Worm (Caenorhabditis elegans) whole organism, L1 larva: ENCODE data around the gene lgc-18.
A peak's percentile ranks its signal among the peaks of the same experiment; 100 is the strongest.

Experiments used
- C04F5.9 ChIP-seq: sonication (generic microtip); optimal IDR thresholded peaks from 2 replicates; lab custom pipeline; 2016; ENCODE audit warnings: missing genetic modification characterization, missing compliant biosample characterization
- C16A3.4 ChIP-seq: fragments of 150-350 bp; optimal IDR thresholded peaks from 2 replicates; lab custom pipeline; 2014; ENCODE audit warnings: missing biosample characterization, missing genetic modification characterization
- aha-1 ChIP-seq: fragments of 150-350 bp; optimal IDR thresholded peaks from 2 replicates; lab custom pipeline; 2014; ENCODE audit warnings: missing biosample characterization, missing genetic modification characterization
- blmp-1 ChIP-seq: fragments of 150-350 bp; optimal IDR thresholded peaks from 2 replicates; lab custom pipeline; 2014; ENCODE audit warnings: missing biosample characterization, missing genetic modification characterization
- ceh-8 ChIP-seq: fragments of 200-800 bp; sonication (Bioruptor generic); optimal IDR thresholded peaks from 2 replicates; lab custom pipeline; 2018; ENCODE audit warnings: mild to moderate bottlenecking, missing genetic modification characterization, moderate library complexity, missing compliant biosample characterization
- ceh-90 ChIP-seq: sonication (generic microtip); optimal IDR thresholded peaks from 2 replicates; lab custom pipeline; 2016; ENCODE audit warnings: missing genetic modification characterization, missing compliant biosample characterization
- dpl-1 ChIP-seq, 3 experiments: fragments of 150-350 bp in 2 of 3; sonication (generic microtip) in 1 of 3; optimal IDR thresholded peaks; 2 replicates each; lab custom pipeline; 2014 to 2017; ENCODE audit warnings: missing biosample characterization in 3 of 3, missing genetic modification characterization in 3 of 3, missing genetic modification reagents in 3 of 3
- dsc-1 ChIP-seq: sonication (generic microtip); optimal IDR thresholded peaks from 2 replicates; lab custom pipeline; 2016; ENCODE audit warnings: mild to moderate bottlenecking, missing genetic modification characterization, missing compliant biosample characterization
- egl-13 ChIP-seq: sonication (generic microtip); optimal IDR thresholded peaks from 2 replicates; lab custom pipeline; 2016; ENCODE audit warnings: missing genotype, missing genetic modification reagents, missing genetic modification characterization, missing compliant biosample characterization
- ets-5 ChIP-seq: fragments of 200-800 bp; sonication (Bioruptor generic); IDR thresholded peaks from 2 replicates; pipeline ENCODE4 v1.3.6; 2022; ENCODE audit warnings: missing genetic modification characterization, missing compliant biosample characterization
- fkh-10 ChIP-seq: sonication (generic microtip); optimal IDR thresholded peaks from 2 replicates; lab custom pipeline; 2017; ENCODE audit warnings: missing biosample characterization, missing genetic modification reagents, missing genetic modification characterization
- fkh-4 ChIP-seq: sonication (generic microtip); optimal IDR thresholded peaks from 2 replicates; lab custom pipeline; 2016; ENCODE audit warnings: missing compliant biosample characterization, missing genetic modification characterization, borderline replicate concordance
- fkh-8 ChIP-seq: sonication (generic microtip); optimal IDR thresholded peaks from 2 replicates; lab custom pipeline; 2016; ENCODE audit warnings: mild to moderate bottlenecking, missing genetic modification characterization, missing compliant biosample characterization
- grh-1 ChIP-seq: fragments of 200-800 bp; sonication (Bioruptor generic); IDR thresholded peaks from 2 replicates; pipeline ENCODE4 v1.3.6; 2022; ENCODE audit warnings: missing genetic modification reagents, missing genetic modification characterization, missing compliant biosample characterization
- hlh-17 ChIP-seq: fragments of 200-800 bp; sonication (Bioruptor generic); optimal IDR thresholded peaks from 2 replicates; lab custom pipeline; 2018; ENCODE audit warnings: missing genetic modification characterization, mild to moderate bottlenecking, missing compliant biosample characterization, moderate library complexity, borderline replicate concordance
- hlh-4 ChIP-seq: sonication (generic microtip); optimal IDR thresholded peaks from 2 replicates; lab custom pipeline; 2016; ENCODE audit warnings: mild to moderate bottlenecking, missing genetic modification characterization, missing compliant biosample characterization
- hpl-2 ChIP-seq: fragments of 150-350 bp; optimal IDR thresholded peaks from 2 replicates; lab custom pipeline; 2014; ENCODE audit warnings: missing biosample characterization, missing genetic modification reagents, missing genetic modification characterization
- irx-1 ChIP-seq: sonication (generic microtip); optimal IDR thresholded peaks from 2 replicates; lab custom pipeline; 2016; ENCODE audit warnings: missing genetic modification characterization, missing compliant biosample characterization
- jun-1 ChIP-seq: fragments of 150-350 bp; optimal IDR thresholded peaks from 2 replicates; lab custom pipeline; 2014; ENCODE audit warnings: missing biosample characterization, missing genetic modification reagents, missing genetic modification characterization
- lin-15B ChIP-seq: fragments of 150-350 bp; sonication (generic microtip); optimal IDR thresholded peaks from 3 replicates; lab custom pipeline; 2014; ENCODE audit warnings: missing biosample characterization, missing genetic modification characterization
- lin-35 ChIP-seq, 2 experiments: fragments of 150-350 bp; optimal IDR thresholded peaks; 2 replicates each; lab custom pipeline; 2014; ENCODE audit warnings: missing biosample characterization in 2 of 2, missing genetic modification characterization in 2 of 2, missing genetic modification reagents in 2 of 2
- lir-3 ChIP-seq: sonication (generic microtip); optimal IDR thresholded peaks from 2 replicates; lab custom pipeline; 2016; ENCODE audit warnings: mild to moderate bottlenecking, missing genetic modification characterization, moderate library complexity, missing compliant biosample characterization; ENCODE audit not compliant: poor library complexity
- mab-9 ChIP-seq: fragments of 200-800 bp; sonication (Bioruptor generic); IDR thresholded peaks from 2 replicates; pipeline ENCODE4 v1.3.6; 2022; ENCODE audit warnings: missing genetic modification reagents, missing genetic modification characterization, missing compliant biosample characterization
- mdl-1 ChIP-seq, 2 experiments: fragments of 150-350 bp; optimal IDR thresholded peaks; 2 replicates each; lab custom pipeline; 2014 to 2017; ENCODE audit warnings: missing biosample characterization in 2 of 2, missing genetic modification characterization in 2 of 2, inconsistent platforms in 1 of 2
- mef-2 ChIP-seq: fragments of 150-350 bp; optimal IDR thresholded peaks from 2 replicates; lab custom pipeline; 2014; ENCODE audit warnings: missing biosample characterization, missing genetic modification characterization
- mep-1 ChIP-seq: fragments of 150-350 bp; optimal IDR thresholded peaks from 2 replicates; lab custom pipeline; 2014; ENCODE audit warnings: missing biosample characterization, missing genetic modification characterization
- nhr-11 ChIP-seq: fragments of 150-350 bp; optimal IDR thresholded peaks from 2 replicates; lab custom pipeline; 2014; ENCODE audit warnings: missing biosample characterization, missing genetic modification characterization
- nhr-19 ChIP-seq: fragments of 200-800 bp; sonication (Bioruptor generic); conservative IDR thresholded peaks from 2 replicates; pipeline ENCODE4 v1.3.6; 2022; ENCODE audit warnings: missing genetic modification characterization, missing compliant biosample characterization
- nhr-20 ChIP-seq: sonication (generic microtip); optimal IDR thresholded peaks from 2 replicates; lab custom pipeline; 2016; ENCODE audit warnings: mild to moderate bottlenecking, missing genetic modification characterization, missing compliant biosample characterization
- nhr-28 ChIP-seq: fragments of 150-350 bp; optimal IDR thresholded peaks from 2 replicates; lab custom pipeline; 2014; ENCODE audit warnings: missing biosample characterization, missing genetic modification characterization
- nhr-47 ChIP-seq: sonication (generic microtip); optimal IDR thresholded peaks from 2 replicates; lab custom pipeline; 2016; ENCODE audit warnings: mild to moderate bottlenecking, missing genetic modification characterization, moderate library complexity, missing compliant biosample characterization
- nhr-71 ChIP-seq: sonication (generic microtip); optimal IDR thresholded peaks from 2 replicates; lab custom pipeline; 2016; ENCODE audit warnings: mild to moderate bottlenecking, missing genetic modification characterization, moderate library complexity, missing compliant biosample characterization
- nhr-76 ChIP-seq: sonication (generic microtip); optimal IDR thresholded peaks from 2 replicates; lab custom pipeline; 2017; ENCODE audit warnings: missing biosample characterization, missing genetic modification characterization
- nhr-77 ChIP-seq: fragments of 150-350 bp; optimal IDR thresholded peaks from 2 replicates; lab custom pipeline; 2014; ENCODE audit warnings: missing biosample characterization, missing genetic modification characterization
- nhr-90 ChIP-seq: sonication (generic microtip); optimal IDR thresholded peaks from 2 replicates; lab custom pipeline; 2016; ENCODE audit warnings: mild to moderate bottlenecking, missing genetic modification characterization, missing compliant biosample characterization; ENCODE audit not compliant: poor library complexity
- pag-3 ChIP-seq: sonication (generic microtip); optimal IDR thresholded peaks from 2 replicates; lab custom pipeline; 2017; ENCODE audit warnings: missing genetic modification characterization, mild to moderate bottlenecking, missing compliant biosample characterization, antibody characterized with exemption, borderline replicate concordance; ENCODE audit not compliant: insufficient read depth
- pax-3 ChIP-seq: fragments of 200-800 bp; sonication (Bioruptor generic); optimal IDR thresholded peaks from 2 replicates; lab custom pipeline; 2018; ENCODE audit warnings: mild to moderate bottlenecking, missing genetic modification characterization, moderate library complexity, missing compliant biosample characterization
- pqm-1 ChIP-seq: sonication (generic microtip); optimal IDR thresholded peaks from 3 replicates; lab custom pipeline; 2017; ENCODE audit warnings: missing biosample characterization, missing genetic modification characterization
- skn-1 ChIP-seq: fragments of 150-350 bp; optimal IDR thresholded peaks from 2 replicates; lab custom pipeline; 2014; ENCODE audit warnings: missing biosample characterization, missing genetic modification characterization
- snpc-4 ChIP-seq: fragments of 150-350 bp; optimal IDR thresholded peaks from 2 replicates; lab custom pipeline; 2014; ENCODE audit warnings: missing biosample characterization, missing genetic modification characterization
- snu-23 ChIP-seq: sonication (generic microtip); optimal IDR thresholded peaks from 2 replicates; lab custom pipeline; 2016; ENCODE audit warnings: missing genetic modification characterization, missing compliant biosample characterization
- sox-4 ChIP-seq: sonication (generic microtip); optimal IDR thresholded peaks from 2 replicates; lab custom pipeline; 2016; ENCODE audit warnings: missing genetic modification characterization, missing compliant biosample characterization
- sup-37 ChIP-seq: fragments of 200-800 bp; sonication (Bioruptor generic); optimal IDR thresholded peaks from 2 replicates; lab custom pipeline; 2018; ENCODE audit warnings: mild to moderate bottlenecking, missing genetic modification characterization, missing compliant biosample characterization
- swsn-7 ChIP-seq: sonication (generic microtip); optimal IDR thresholded peaks from 2 replicates; lab custom pipeline; 2016; ENCODE audit warnings: missing genetic modification characterization, missing compliant biosample characterization
- tbx-2 ChIP-seq: sonication (generic microtip); optimal IDR thresholded peaks from 2 replicates; lab custom pipeline; 2016; ENCODE audit warnings: missing genetic modification characterization, missing compliant biosample characterization
- tlp-1 ChIP-seq: fragments of 150-350 bp; optimal IDR thresholded peaks from 2 replicates; lab custom pipeline; 2014; ENCODE audit warnings: missing biosample characterization, missing genetic modification characterization
- unc-30 ChIP-seq: sonication (generic microtip); optimal IDR thresholded peaks from 2 replicates; lab custom pipeline; 2017; ENCODE audit warnings: missing biosample characterization, missing genetic modification characterization
- unc-62 ChIP-seq: fragments of 150-350 bp; optimal IDR thresholded peaks from 2 replicates; lab custom pipeline; 2014; ENCODE audit warnings: missing biosample characterization, missing genetic modification reagents, missing genetic modification characterization
- vab-15 ChIP-seq: sonication (generic microtip); optimal IDR thresholded peaks from 2 replicates; lab custom pipeline; 2017; ENCODE audit warnings: missing genotype, mild to moderate bottlenecking, missing genetic modification characterization, missing compliant biosample characterization
- zip-4 ChIP-seq: fragments of 200-800 bp; sonication (Bioruptor generic); optimal IDR thresholded peaks from 2 replicates; lab custom pipeline; 2018; ENCODE audit warnings: mild to moderate bottlenecking, missing genetic modification characterization, moderate library complexity, missing compliant biosample characterization
- ztf-4 ChIP-seq: fragments of 150-350 bp; optimal IDR thresholded peaks from 2 replicates; lab custom pipeline; 2014; ENCODE audit warnings: missing biosample characterization, missing genetic modification characterization

The lgc-18 gene

DNA sequence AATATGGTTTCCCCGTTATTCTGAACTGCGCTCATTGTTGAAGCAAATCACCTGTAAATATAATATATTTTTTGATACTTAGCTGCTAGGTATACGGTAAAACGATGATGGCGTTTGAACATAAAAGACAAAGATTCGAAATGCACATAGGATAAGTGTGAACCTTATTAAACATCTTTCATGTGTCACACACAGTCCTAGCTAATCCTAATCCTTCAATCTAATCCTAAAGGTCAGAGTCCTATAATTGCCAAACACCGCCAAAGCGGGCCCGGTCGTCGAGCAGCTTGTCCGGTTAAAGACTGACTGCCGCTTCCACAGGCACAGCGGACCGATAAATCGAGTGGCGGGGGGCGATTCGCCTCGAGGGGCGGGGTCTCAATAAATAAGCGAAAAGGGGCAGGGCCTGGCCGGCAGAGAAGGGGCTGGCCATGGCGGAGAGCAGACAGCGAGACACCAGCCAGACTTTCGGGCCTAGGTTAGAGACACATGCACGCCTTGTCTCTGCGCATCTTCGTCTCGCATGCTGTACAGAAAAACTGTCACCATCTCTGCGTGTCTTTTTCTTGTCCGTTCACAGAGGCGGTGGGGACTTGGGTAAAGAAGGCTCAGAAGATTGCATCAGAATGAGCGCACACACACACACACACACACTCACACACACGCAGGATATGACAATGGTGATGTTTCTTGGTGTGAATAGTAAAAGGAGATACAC is 46.4 kb downstream of the lgc-18 start, which contains the start of gene F57G12.1:
Gene F57G12.1 (minus strand): TSS at position 51 of the 718 bp plus-strand sequence.
- TF ChIP-seq nhr-11 (tag; lab: Kevin White, UChicago) (peak; percentile 54), sox-4 (tag; lab: Kevin White, UChicago) (no peak), mab-9 (peak; percentile 42; the same call in 1 of the 2 replicates), zip-4 (GFP tag; lab: Kevin White, UChicago) (no peak), hlh-17 (GFP tag; lab: Kevin White, UChicago) (no peak), unc-30 (tag; lab: Kevin White, UChicago) (no peak), ztf-4 (tag; lab: Kevin White, UChicago) (peak; percentile 27), nhr-28 (tag; lab: Kevin White, UChicago) (no peak), aha-1 (tag; lab: Kevin White, UChicago) (no peak), snu-23 (peak; percentile 78), grh-1 (GFP tag; lab: Robert Waterston, UW) (no peak), C04F5.9 (tag; lab: Kevin White, UChicago) (no peak), C16A3.4 (tag; lab: Kevin White, UChicago) (peak; percentile 80), ceh-8 (GFP tag; lab: Kevin White, UChicago) (peak; percentile 70), lin-15B (no peak), nhr-20 (tag; lab: Kevin White, UChicago) (peak; percentile 82), nhr-71 (tag; lab: Kevin White, UChicago) (peak; percentile 84), fkh-10 (GFP tag; lab: Kevin White, UChicago) (peak; percentile 56), pag-3 (tag; lab: Kevin White, UChicago) (no peak), tbx-2 (tag; lab: Kevin White, UChicago) (peak; percentile 73), nhr-19 (peak; percentile 66), lir-3 (no peak), egl-13 (peak; percentile 25), nhr-76 (tag; lab: Kevin White, UChicago) (no peak), dsc-1 (peak; percentile 64), jun-1 (tag; lab: Kevin White, UChicago) (peak; percentile 77), blmp-1 (peak; percentile 68), pax-3 (tag; lab: Kevin White, UChicago) (peak; percentile 57), fkh-8 (tag; lab: Kevin White, UChicago) (peak; percentile 86), sup-37 (peak; percentile 18), ceh-90 (tag; lab: Kevin White, UChicago) (no peak), tlp-1 (tag; lab: Kevin White, UChicago) (no peak), hlh-4 (tag; lab: Kevin White, UChicago) (no peak), nhr-47 (tag; lab: Kevin White, UChicago) (peak; percentile 66), irx-1 (tag; lab: Kevin White, UChicago) (peak; percentile 42), fkh-4 (tag; lab: Kevin White, UChicago) (no peak), pqm-1 (tag; lab: Kevin White, UChicago) (peak; percentile 18), mep-1 (peak; percentile 74), lin-35 (GFP tag; optimal IDR thresholded peaks at IDR 0.05; lab: Kevin White, UChicago) (peak; percentile 59 to 62), dpl-1 (GFP tag; optimal IDR thresholded peaks at IDR 0.05; lab: Kevin White, UChicago) (peak in 2 of 3 experiments; percentile 27 to 31), nhr-77 (tag; lab: Kevin White, UChicago) (peak; percentile 81), snpc-4 (tag; lab: Kevin White, UChicago) (peak; percentile 47), vab-15 (tag; lab: Kevin White, UChicago) (no peak), skn-1 (tag; lab: Kevin White, UChicago) (peak; percentile 71), mdl-1 (tag; optimal IDR thresholded peaks at IDR 0.05; lab: Kevin White, UChicago) (peak in 1 of 2 experiments; percentile 83), hpl-2 (GFP tag; lab: Kevin White, UChicago) (no peak), mef-2 (tag; lab: Kevin White, UChicago) (peak; percentile 35), ets-5 (GFP tag; lab: Robert Waterston, UW) (no peak), swsn-7 (peak; percentile 68), unc-62 (GFP tag; lab: Kevin White, UChicago) (no peak), nhr-90 (tag; lab: Kevin White, UChicago) (peak; percentile 45)
